Fruit fly (Drosophila melanogaster) whole organism, prepupa: ENCODE data around the gene CG31161.

Experiments
- CG11294 ChIP-seq: fragments of 200-800 bp; sonication (Bioruptor generic); IDR thresholded peaks from 2 replicates; pipeline ENCODE4 v1.3.6; 2022; ENCODE audit warnings: missing biosample characterization, missing genetic modification characterization
- CG11902 ChIP-seq: fragments of 200-800 bp; sonication (Bioruptor generic); optimal IDR thresholded peaks from 3 replicates; lab custom pipeline; 2016; ENCODE audit warnings: missing biosample characterization, missing genetic modification characterization
- Smox ChIP-seq: fragments of 200-800 bp; sonication (Bioruptor generic); optimal IDR thresholded peaks from 3 replicates; lab custom pipeline; 2016; ENCODE audit warnings: missing biosample characterization, missing genetic modification characterization

- TF ChIP-seq Smox (no peak), CG11294 (GFP tag; lab: Robert Waterston, UW) (no peak), CG11902 (no peak)
These were observed 10.0 kb downstream of the CG31161 start for dm6 chr3R:22626334-22626688.
